Worm (Caenorhabditis elegans): ENCODE measurements around the gene Y77E11A.7.

DNA sequence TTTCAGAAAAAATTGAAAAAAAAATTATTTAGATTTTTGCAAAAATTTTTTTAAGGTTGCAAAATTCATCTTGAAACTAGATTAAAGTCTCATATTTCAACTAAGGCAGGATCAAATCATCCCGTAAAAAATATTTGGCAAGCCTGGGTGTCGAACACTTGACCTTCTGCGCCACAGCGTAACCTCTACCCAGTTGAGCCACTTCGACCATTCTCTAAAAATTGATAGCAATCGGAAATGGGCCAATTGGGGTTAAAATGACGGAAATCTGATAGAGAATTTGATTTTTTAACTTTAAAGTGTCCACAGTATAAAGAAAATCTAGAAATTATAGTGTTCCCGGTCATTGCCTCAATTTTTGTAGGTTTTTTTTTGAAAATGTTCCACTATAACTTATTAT, 29.5 kb downstream of the Y77E11A.7 start:
- no peak for TF ChIP-seq flt-1 (GFP tag; IDR thresholded peaks at IDR 0.05)
- TF ChIP-seq med-1 (GFP tag; optimal IDR thresholded peaks at IDR 0.05; ENCODE audit: insufficient read depth), result no peak
